Fruit fly (Drosophila melanogaster) whole organism, embryonic: ENCODE measurements around the gene inaE.
A peak's percentile ranks its signal among the peaks of the same experiment; 100 is the strongest.

Experiments
- ATbp ChIP-seq: fragments of 200-800 bp; sonication (Bioruptor generic); optimal IDR thresholded peaks from 2 replicates; lab custom pipeline; 2017; ENCODE audit warnings: missing biosample characterization, mild to moderate bottlenecking, missing genetic modification characterization, missing genetic modification reagents
- Ada2b ChIP-seq: fragments of 200-800 bp; sonication (Bioruptor generic); IDR thresholded peaks from 2 replicates; pipeline ENCODE4 v1.3.6; 2022; ENCODE audit warnings: missing biosample characterization, missing genetic modification characterization
- Adf1 ChIP-seq: fragments of 200-800 bp; sonication (Bioruptor generic); IDR thresholded peaks from 2 replicates; pipeline ENCODE4 v1.3.6; 2022; ENCODE audit warnings: missing biosample characterization, missing genetic modification characterization
- Blimp-1 ChIP-seq: fragments of 200-800 bp; sonication (Bioruptor generic); optimal IDR thresholded peaks from 3 replicates; lab custom pipeline; 2018; ENCODE audit warnings: missing biosample characterization, missing genetic modification characterization, mild to moderate bottlenecking, moderate library complexity, missing genetic modification reagents
- Bteb2 ChIP-seq: fragments of 200-800 bp; sonication (Bioruptor generic); optimal IDR thresholded peaks from 2 replicates; lab custom pipeline; 2016; ENCODE audit warnings: missing biosample characterization, missing genetic modification characterization
- CG14860 ChIP-seq: fragments of 200-800 bp; sonication (Bioruptor generic); IDR thresholded peaks from 3 replicates; pipeline ENCODE4 v1.3.6; 2022; ENCODE audit warnings: missing biosample characterization, missing genetic modification characterization; ENCODE audit not compliant: partially characterized antibody
- CG14965 ChIP-seq: fragments of 200-800 bp; sonication (Bioruptor generic); optimal IDR thresholded peaks from 2 replicates; lab custom pipeline; 2016; ENCODE audit warnings: missing biosample characterization, missing genetic modification characterization, borderline replicate concordance
- CG15601 ChIP-seq: fragments of 200-800 bp; sonication (Bioruptor generic); optimal IDR thresholded peaks from 3 replicates; lab custom pipeline; 2019; ENCODE audit warnings: missing biosample characterization, mild to moderate bottlenecking, missing genetic modification characterization, moderate library complexity
- CG1602 ChIP-seq: fragments of 200-800 bp; sonication (Bioruptor generic); optimal IDR thresholded peaks from 3 replicates; lab custom pipeline; 2016; ENCODE audit warnings: missing biosample characterization, missing genetic modification characterization
- CG18764 ChIP-seq: fragments of 200-800 bp; sonication (Bioruptor generic); optimal IDR thresholded peaks from 3 replicates; lab custom pipeline; 2016; ENCODE audit warnings: missing biosample characterization, missing genetic modification characterization
- CG2120 ChIP-seq: fragments of 200-800 bp; sonication (Bioruptor generic); optimal IDR thresholded peaks from 3 replicates; lab custom pipeline; 2016; ENCODE audit warnings: missing biosample characterization, missing genetic modification characterization
- CG30403 ChIP-seq: fragments of 200-800 bp; sonication (Bioruptor generic); optimal IDR thresholded peaks from 3 replicates; lab custom pipeline; 2016; ENCODE audit warnings: missing biosample characterization, missing genetic modification characterization
- CG31441 ChIP-seq: fragments of 200-800 bp; sonication (Bioruptor generic); IDR thresholded peaks from 2 replicates; pipeline ENCODE4 v1.3.6; 2022; ENCODE audit warnings: missing biosample characterization, missing genetic modification characterization
- CG4360 ChIP-seq: fragments of 200-800 bp; sonication (Bioruptor generic); IDR thresholded peaks from 2 replicates; pipeline ENCODE4 v1.3.6; 2022; ENCODE audit warnings: missing biosample characterization, missing genetic modification characterization
- CG5245 ChIP-seq: fragments of 200-800 bp; sonication (Bioruptor generic); optimal IDR thresholded peaks from 3 replicates; lab custom pipeline; 2016; ENCODE audit warnings: missing biosample characterization, missing genetic modification characterization
- CG6254 ChIP-seq: fragments of 200-800 bp; sonication (Bioruptor generic); optimal IDR thresholded peaks from 3 replicates; lab custom pipeline; 2017; ENCODE audit warnings: mild to moderate bottlenecking, missing biosample characterization, missing genetic modification reagents, missing genetic modification characterization
- CG7963 ChIP-seq: fragments of 200-800 bp; sonication (Bioruptor generic); IDR thresholded peaks from 3 replicates; pipeline ENCODE4 v1.3.6; 2022; ENCODE audit warnings: missing biosample characterization, missing genetic modification characterization; ENCODE audit not compliant: partially characterized antibody
- CHES-1-like ChIP-seq: fragments of 200-800 bp; sonication (Bioruptor generic); optimal IDR thresholded peaks from 2 replicates; lab custom pipeline; 2016; ENCODE audit warnings: missing biosample characterization, missing genetic modification characterization
- D19A ChIP-seq: fragments of 200-800 bp; optimal IDR thresholded peaks from 3 replicates; lab custom pipeline; 2019; ENCODE audit warnings: missing biosample characterization, mild to moderate bottlenecking, missing genetic modification characterization, moderate library complexity
- Dip2 ChIP-seq: fragments of 200-800 bp; sonication (Bioruptor generic); IDR thresholded peaks from 2 replicates; pipeline ENCODE4 v1.3.6; 2022; ENCODE audit warnings: missing biosample characterization, missing genetic modification characterization
- Ets65A ChIP-seq: fragments of 200-800 bp; sonication (Bioruptor generic); peaks from one replicate; lab custom pipeline; 2016; ENCODE audit warnings: missing biosample characterization, missing genetic modification characterization
- Hand ChIP-seq: fragments of 200-800 bp; sonication (Bioruptor generic); optimal IDR thresholded peaks from 2 replicates; lab custom pipeline; 2017; ENCODE audit warnings: mild to moderate bottlenecking, missing biosample characterization, missing genetic modification reagents, missing genetic modification characterization
- Hr3 ChIP-seq: fragments of 200-800 bp; sonication (Bioruptor generic); optimal IDR thresholded peaks from 3 replicates; lab custom pipeline; 2016; ENCODE audit warnings: missing biosample characterization, missing genetic modification characterization
- Kr ChIP-seq: fragments of 200-800 bp; sonication (Bioruptor generic); optimal IDR thresholded peaks from 2 replicates; lab custom pipeline; 2017; ENCODE audit warnings: missing biosample characterization, mild to moderate bottlenecking, missing genetic modification characterization
- Med ChIP-seq: fragments of 200-800 bp; sonication (Bioruptor generic); peaks from one replicate; lab custom pipeline; 2016; ENCODE audit warnings: missing biosample characterization, missing genetic modification characterization, mild to moderate bottlenecking, inconsistent platforms, moderate library complexity
- Neu2 ChIP-seq: fragments of 200-800 bp; sonication (Bioruptor generic); optimal IDR thresholded peaks from 3 replicates; lab custom pipeline; 2016; ENCODE audit warnings: missing biosample characterization, missing genetic modification characterization, borderline replicate concordance
- Vsx1 ChIP-seq: fragments of 200-800 bp; sonication (Bioruptor generic); optimal IDR thresholded peaks from 2 replicates; lab custom pipeline; 2017; ENCODE audit warnings: missing biosample characterization, mild to moderate bottlenecking, missing genetic modification characterization, missing genetic modification reagents
- abd-A ChIP-seq: fragments of 200-800 bp; sonication (Bioruptor generic); optimal IDR thresholded peaks from 3 replicates; lab custom pipeline; 2019; ENCODE audit warnings: missing biosample characterization, mild to moderate bottlenecking, missing genetic modification characterization, moderate library complexity
- ara ChIP-seq: fragments of 200-800 bp; sonication (Bioruptor generic); IDR thresholded peaks from 2 replicates; pipeline ENCODE4 v1.3.6; 2022; ENCODE audit warnings: missing biosample characterization, missing genetic modification characterization
- az2 ChIP-seq: fragments of 200-800 bp; sonication (Bioruptor generic); optimal IDR thresholded peaks from 3 replicates; lab custom pipeline; 2016; ENCODE audit warnings: missing biosample characterization, missing genetic modification characterization
- croc ChIP-seq: fragments of 200-800 bp; sonication (Bioruptor generic); conservative IDR thresholded peaks from 3 replicates; pipeline ENCODE4 v1.3.6; 2022; ENCODE audit warnings: missing biosample characterization, missing genetic modification characterization
- dimm ChIP-seq: fragments of 200-800 bp; sonication (Bioruptor generic); IDR thresholded peaks from 2 replicates; pipeline ENCODE4 v1.3.6; 2022; ENCODE audit warnings: missing biosample characterization, missing genetic modification characterization
- dmrt99B ChIP-seq: fragments of 200-800 bp; sonication (Bioruptor generic); optimal IDR thresholded peaks from 2 replicates; lab custom pipeline; 2018; ENCODE audit warnings: missing biosample characterization, mild to moderate bottlenecking, missing genetic modification characterization, moderate library complexity
- dysf ChIP-seq: fragments of 200-800 bp; sonication (Bioruptor generic); IDR thresholded peaks from 3 replicates; pipeline ENCODE4 v1.3.6; 2022; ENCODE audit warnings: missing biosample characterization, missing genetic modification characterization
- fd3F ChIP-seq: fragments of 200-800 bp; sonication (Bioruptor generic); optimal IDR thresholded peaks from 2 replicates; lab custom pipeline; 2018; ENCODE audit warnings: missing biosample characterization, mild to moderate bottlenecking, missing genetic modification characterization, moderate library complexity
- gcm2 ChIP-seq: fragments of 200-800 bp; sonication (Bioruptor generic); optimal IDR thresholded peaks from 2 replicates; lab custom pipeline; 2016; ENCODE audit warnings: missing biosample characterization, missing genetic modification characterization
- gem ChIP-seq: fragments of 200-800 bp; sonication (Bioruptor generic); optimal IDR thresholded peaks from 2 replicates; lab custom pipeline; 2019; ENCODE audit warnings: missing biosample characterization, mild to moderate bottlenecking, missing genetic modification characterization, moderate library complexity
- gsb-n ChIP-seq: fragments of 200-800 bp; sonication (Bioruptor generic); optimal IDR thresholded peaks from 3 replicates; lab custom pipeline; 2018; ENCODE audit warnings: missing biosample characterization, mild to moderate bottlenecking, missing genetic modification characterization
- nerfin-1 ChIP-seq: fragments of 200-800 bp; sonication (Bioruptor generic); optimal IDR thresholded peaks from 3 replicates; lab custom pipeline; 2019; ENCODE audit warnings: missing biosample characterization, mild to moderate bottlenecking, missing genetic modification characterization, moderate library complexity
- org-1 ChIP-seq: fragments of 200-800 bp; sonication (Bioruptor generic); optimal IDR thresholded peaks from 2 replicates; lab custom pipeline; 2017; ENCODE audit warnings: missing biosample characterization, missing genetic modification characterization
- p53 ChIP-seq: fragments of 200-800 bp; sonication (Bioruptor generic); optimal IDR thresholded peaks from 2 replicates; lab custom pipeline; 2016; ENCODE audit warnings: missing biosample characterization, missing genetic modification characterization
- pnt ChIP-seq: fragments of 200-800 bp; sonication (Bioruptor generic); optimal IDR thresholded peaks from 3 replicates; lab custom pipeline; 2016; ENCODE audit warnings: missing biosample characterization, missing genetic modification characterization
- pros ChIP-seq: fragments of 200-800 bp; sonication (Bioruptor generic); optimal IDR thresholded peaks from 3 replicates; lab custom pipeline; 2019; ENCODE audit warnings: missing biosample characterization, mild to moderate bottlenecking, missing genetic modification characterization, moderate library complexity
- repo ChIP-seq: fragments of 200-800 bp; sonication (Bioruptor generic); optimal IDR thresholded peaks from 2 replicates; lab custom pipeline; 2016; ENCODE audit warnings: missing biosample characterization, missing genetic modification characterization
- sd ChIP-seq: fragments of 200-800 bp; sonication (Bioruptor generic); optimal IDR thresholded peaks from 3 replicates; lab custom pipeline; 2018; ENCODE audit warnings: missing biosample characterization, mild to moderate bottlenecking, missing genetic modification characterization, moderate library complexity
- so ChIP-seq: fragments of 200-800 bp; sonication (Bioruptor generic); IDR thresholded peaks from 3 replicates; pipeline ENCODE4 v1.3.6; 2022; ENCODE audit warnings: missing biosample characterization, missing genetic modification characterization
- unpg ChIP-seq: fragments of 200-800 bp; sonication (Bioruptor generic); optimal IDR thresholded peaks from 3 replicates; lab custom pipeline; 2018; ENCODE audit warnings: missing biosample characterization, mild to moderate bottlenecking, missing genetic modification characterization, moderate library complexity
- zf30C ChIP-seq: fragments of 200-800 bp; sonication (Bioruptor generic); optimal IDR thresholded peaks from 3 replicates; lab custom pipeline; 2018; ENCODE audit warnings: missing biosample characterization, mild to moderate bottlenecking, missing genetic modification characterization

The inaE gene

DNA sequence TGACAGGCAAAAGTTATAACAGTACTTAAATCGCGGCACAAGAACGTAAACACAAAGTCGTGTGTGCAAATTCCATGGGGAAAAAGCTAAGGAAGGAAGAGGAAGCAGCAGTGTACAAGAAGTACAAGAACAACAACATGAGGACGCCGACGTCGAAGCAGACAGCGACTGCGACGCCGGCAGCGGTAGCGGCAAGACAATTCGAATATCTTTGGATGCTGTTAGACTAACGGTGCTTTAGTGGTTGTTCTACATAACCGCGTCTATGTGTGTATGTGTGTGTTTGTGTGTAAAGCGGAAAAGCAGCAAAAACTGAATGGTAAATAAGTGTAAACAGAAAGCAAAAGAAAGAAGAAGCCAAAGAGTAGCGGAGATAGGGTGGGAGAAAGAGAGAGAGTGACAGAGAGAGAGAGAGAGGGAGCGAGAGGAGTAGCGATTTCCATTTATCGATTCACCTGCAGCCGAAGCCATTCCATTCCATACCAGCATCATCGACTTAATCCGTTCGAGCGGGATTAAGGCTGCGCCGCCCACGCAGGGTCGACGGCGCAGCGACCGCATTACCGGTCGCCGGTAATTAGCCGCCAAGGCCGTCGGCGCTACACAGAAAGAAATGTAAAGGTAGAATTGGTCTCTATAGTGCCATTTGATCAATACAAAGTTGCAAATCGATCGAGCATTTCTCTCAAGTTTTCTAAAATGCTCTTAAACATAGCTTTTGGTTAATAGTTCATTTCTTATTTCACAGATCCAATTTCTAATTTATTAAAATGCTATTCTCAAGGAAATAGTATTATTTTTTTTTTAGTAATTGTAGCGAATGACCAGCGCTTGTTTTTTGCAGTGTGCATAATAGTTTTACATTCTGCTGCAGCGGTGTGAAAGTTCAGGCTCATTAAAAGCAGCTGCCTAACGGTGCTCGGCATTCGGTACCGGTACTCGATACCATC, 719 bp downstream of the inaE start (continued):
- TF ChIP-seq CHES-1-like: no peak
- TF ChIP-seq unpg (GFP tag; lab: Kevin White, UChicago): peak; percentile 67
- TF ChIP-seq CG4360: 0 out of 2 replicates have a peak, but pooled peaks have one; percentile 26
- TF ChIP-seq zf30C (GFP tag; lab: Kevin White, UChicago): peak; percentile 41
- TF ChIP-seq CG31441 (GFP tag; lab: Robert Waterston, UW): peak; percentile 73
- peak; percentile 38; the same call in 1 of the 3 replicates for TF ChIP-seq so (GFP tag; lab: Robert Waterston, UW)
- TF ChIP-seq Dip2 (GFP tag; lab: Robert Waterston, UW): no peak
- peak; percentile 78 for TF ChIP-seq gem
- no peak for TF ChIP-seq gsb-n (tag; lab: Kevin White, UChicago)
- no peak for TF ChIP-seq Kr (GFP tag; lab: Kevin White, UChicago)
- peak; percentile 47 for TF ChIP-seq pros
- TF ChIP-seq dysf (GFP tag; lab: Robert Waterston, UW): peak; percentile 67
- peak; percentile 16 for TF ChIP-seq CG18764
- no peak for TF ChIP-seq CG7963 (GFP tag; lab: Robert Waterston, UW)
- peak; percentile 48 for TF ChIP-seq az2 (GFP tag; lab: Kevin White, UChicago)
- TF ChIP-seq CG6254 (GFP tag; lab: Kevin White, UChicago): peak; percentile 54
- TF ChIP-seq Ada2b: peak; percentile 29; the same call in 1 of the 2 replicates
- peak; percentile 77 for TF ChIP-seq Med (GFP tag; lab: Kevin White, UChicago)
- TF ChIP-seq Hand (GFP tag; lab: Kevin White, UChicago): peak; percentile 36
- TF ChIP-seq Adf1 (GFP tag; lab: Robert Waterston, UW): peak; percentile 94
- TF ChIP-seq Ets65A (GFP tag; lab: Kevin White, UChicago): peak; percentile 91
- peak; percentile 50 for TF ChIP-seq abd-A
- TF ChIP-seq ara (GFP tag; lab: Robert Waterston, UW): peak; percentile 14; the same call in 1 of the 2 replicates
- peak; percentile 36 for TF ChIP-seq D19A (tag; lab: Kevin White, UChicago)
- peak; percentile 41 for TF ChIP-seq Bteb2 (GFP tag; lab: Kevin White, UChicago)
- no peak for TF ChIP-seq CG14965 (GFP tag; lab: Kevin White, UChicago)
- TF ChIP-seq dimm (GFP tag; lab: Robert Waterston, UW): no peak
- TF ChIP-seq nerfin-1 (tag; lab: Kevin White, UChicago): peak; percentile 40
- peak; percentile 67 for TF ChIP-seq CG30403
- TF ChIP-seq org-1 (GFP tag; lab: Kevin White, UChicago): peak; percentile 42
- TF ChIP-seq Neu2: no peak
- peak; percentile 86 for TF ChIP-seq Vsx1 (GFP tag; lab: Kevin White, UChicago)
- TF ChIP-seq CG15601: peak; percentile 26
- peak; percentile 77 for TF ChIP-seq sd (tag; lab: Kevin White, UChicago)
- peak; percentile 44 for TF ChIP-seq CG2120 (GFP tag; lab: Kevin White, UChicago)
- TF ChIP-seq croc: peak; percentile 41; the same call in 2 of the 3 replicates
- peak; percentile 81 for TF ChIP-seq dmrt99B (tag; lab: Kevin White, UChicago)
- TF ChIP-seq pnt (GFP tag; lab: Kevin White, UChicago): peak; percentile 14
- peak; percentile 60 for TF ChIP-seq Blimp-1 (GFP tag; lab: Kevin White, UChicago)
- peak; percentile 5 for TF ChIP-seq fd3F (GFP tag; lab: Kevin White, UChicago)
- peak; percentile 67 for TF ChIP-seq ATbp
- peak; percentile 16 for TF ChIP-seq Hr3 (GFP tag; lab: Kevin White, UChicago)
- TF ChIP-seq repo (GFP tag; lab: Kevin White, UChicago): peak; percentile 40
- TF ChIP-seq gcm2 (GFP tag; lab: Kevin White, UChicago): peak; percentile 34
- peak; percentile 13 for TF ChIP-seq CG5245 (GFP tag; lab: Kevin White, UChicago)
- no peak for TF ChIP-seq CG1602
- no peak for TF ChIP-seq p53
- no peak for TF ChIP-seq CG14860 (GFP tag; lab: Robert Waterston, UW)
